Worm (Caenorhabditis elegans): ENCODE data around the gene F21C10.4.
A peak's percentile ranks its signal among the peaks of the same experiment; 100 is the strongest.

Gene F21C10.4

DNA sequence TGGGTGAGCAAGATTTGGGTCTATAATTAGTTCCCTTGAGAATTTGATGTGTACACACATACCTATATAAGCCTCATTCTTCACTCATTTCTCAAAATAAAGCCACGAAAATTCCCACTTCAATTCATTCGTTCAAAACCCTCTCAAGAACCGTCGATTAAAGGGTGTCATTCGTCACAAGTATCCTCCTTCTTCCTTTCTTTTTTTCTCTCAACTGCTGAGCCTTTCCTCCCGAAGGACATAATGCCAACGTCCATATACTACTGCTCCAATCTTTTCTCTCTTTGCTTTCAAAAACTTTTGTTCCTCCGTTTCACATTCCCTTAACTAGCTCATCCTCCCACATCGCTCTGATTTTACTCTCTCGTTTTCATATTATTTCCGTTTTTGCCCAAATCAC is 34.2 kb upstream of the F21C10.4 start, which contains the start of gene T27E4.1:
Gene T27E4.1, plus strand, starts transcription at position 137 of the 400 bp plus-strand sequence.
- TF ChIP-seq mml-1 (tag; optimal IDR thresholded peaks at IDR 0.05), result no peak
- no peak for TF ChIP-seq ZK546.5 (tag; optimal IDR thresholded peaks at IDR 0.05)
- no peak for TF ChIP-seq pqm-1 (tag; optimal IDR thresholded peaks at IDR 0.05)
- no peak for TF ChIP-seq ceh-9 (tag; optimal IDR thresholded peaks at IDR 0.05)
- no peak for TF ChIP-seq egl-5 (tag; optimal IDR thresholded peaks at IDR 0.05)
- no peak for TF ChIP-seq hmg-11 (tag; optimal IDR thresholded peaks at IDR 0.05)
- TF ChIP-seq nhr-11 (tag; optimal IDR thresholded peaks at IDR 0.05), result no peak
- peak; percentile 44 for TF ChIP-seq lin-39 (tag; optimal IDR thresholded peaks at IDR 0.05)
- no peak for TF ChIP-seq skn-1 (tag; optimal IDR thresholded peaks at IDR 0.05)

DNA sequence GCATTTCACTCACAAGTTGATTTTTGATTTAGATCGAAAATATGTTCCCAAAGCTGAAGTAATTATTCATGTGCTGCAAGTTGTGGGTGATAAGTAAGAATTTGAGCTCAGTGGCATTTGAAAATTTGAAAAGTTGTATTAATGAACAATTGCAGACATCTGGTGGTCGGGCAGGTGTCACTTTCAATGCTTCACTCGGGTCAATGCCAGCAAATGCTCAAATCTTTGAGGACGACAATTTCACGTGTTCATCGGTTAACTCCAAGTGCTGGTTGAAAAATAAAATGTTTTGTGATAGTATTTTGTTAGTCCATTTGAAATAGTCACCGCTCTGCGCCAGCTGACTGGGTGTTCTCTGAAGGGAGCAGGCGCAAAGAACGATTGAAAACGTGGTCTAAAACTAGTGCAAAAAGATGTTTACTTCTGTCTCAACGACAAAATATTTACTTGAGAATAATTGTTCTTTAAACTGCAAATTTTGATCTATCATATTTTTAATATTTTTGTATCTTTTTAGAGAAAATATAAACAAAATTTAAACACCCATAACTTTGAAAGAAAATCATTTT is 32.3 kb upstream of the F21C10.4 start:
- TF ChIP-seq lsy-12 (tag; optimal IDR thresholded peaks at IDR 0.05), result peak; percentile 15
- TF ChIP-seq pqm-1 (tag; optimal IDR thresholded peaks at IDR 0.05), result peak; percentile 82
- TF ChIP-seq egl-5 (tag; optimal IDR thresholded peaks at IDR 0.05), result peak; percentile 43
- no peak for TF ChIP-seq mml-1 (tag; optimal IDR thresholded peaks at IDR 0.05)
- no peak for TF ChIP-seq nhr-23 (tag; optimal IDR thresholded peaks at IDR 0.05)
- TF ChIP-seq pha-4 (tag; optimal IDR thresholded peaks at IDR 0.05), result peak; percentile 96
- TF ChIP-seq mdl-1 (tag; optimal IDR thresholded peaks at IDR 0.05), result peak; percentile 3
- peak; percentile 76 for TF ChIP-seq lin-39 (tag; optimal IDR thresholded peaks at IDR 0.05)
- no peak for TF ChIP-seq zag-1 (tag; optimal IDR thresholded peaks at IDR 0.05)
- no peak for TF ChIP-seq ceh-9 (tag; optimal IDR thresholded peaks at IDR 0.05)
- peak; percentile 76 for TF ChIP-seq elt-2 (tag; optimal IDR thresholded peaks at IDR 0.05)
- peak; percentile 14 for TF ChIP-seq nfya-1 (tag; optimal IDR thresholded peaks at IDR 0.05; ENCODE audit: insufficient read depth)
- TF ChIP-seq jun-1 (tag; optimal IDR thresholded peaks at IDR 0.05), result peak; percentile 63
- TF ChIP-seq ZK546.5 (tag; optimal IDR thresholded peaks at IDR 0.05), result no peak

DNA sequence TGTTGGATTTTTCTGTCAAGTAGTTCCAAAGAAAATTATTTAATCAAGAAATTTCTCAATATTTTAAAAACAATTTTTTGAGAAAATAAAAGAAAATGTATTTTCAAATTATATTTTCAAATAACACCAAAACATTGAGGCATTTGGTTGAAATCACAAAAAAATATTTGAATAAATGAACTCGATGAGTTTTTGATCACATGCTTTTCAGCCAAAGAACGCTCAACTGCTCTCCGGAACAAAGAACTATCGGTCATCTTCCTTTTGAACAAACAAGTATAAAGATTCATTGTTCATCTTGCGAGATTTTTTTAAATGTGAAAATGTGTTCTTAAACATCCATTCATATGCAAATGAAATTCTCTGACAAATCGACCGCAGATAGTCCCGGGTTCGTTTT is 31.4 kb upstream of the F21C10.4 start:
- TF ChIP-seq pqm-1 (tag; optimal IDR thresholded peaks at IDR 0.05) (peak; percentile 61), nhr-77 (tag; optimal IDR thresholded peaks at IDR 0.05) (no peak), mdl-1 (tag; optimal IDR thresholded peaks at IDR 0.05) (no peak), elt-3 (tag; optimal IDR thresholded peaks at IDR 0.05) (no peak), fkh-2 (tag; optimal IDR thresholded peaks at IDR 0.05) (no peak), nhr-25 (tag; optimal IDR thresholded peaks at IDR 0.05) (no peak), ceh-9 (tag; optimal IDR thresholded peaks at IDR 0.05) (no peak), unc-62 (GFP tag; optimal IDR thresholded peaks at IDR 0.05) (no peak), nhr-237 (tag; optimal IDR thresholded peaks at IDR 0.05) (no peak), ztf-4 (tag; optimal IDR thresholded peaks at IDR 0.05) (no peak), lin-15B (tag; optimal IDR thresholded peaks at IDR 0.05) (no peak), fkh-10 (GFP tag; optimal IDR thresholded peaks at IDR 0.05) (peak; percentile 41), nhr-28 (tag; optimal IDR thresholded peaks at IDR 0.05) (no peak), nhr-11 (tag; optimal IDR thresholded peaks at IDR 0.05) (no peak), unc-39 (tag; optimal IDR thresholded peaks at IDR 0.05) (no peak), ama-1 (optimal IDR thresholded peaks at IDR 0.05) (no peak), pha-4 (tag; optimal IDR thresholded peaks at IDR 0.05) (peak; percentile 50), sea-2 (GFP tag; optimal IDR thresholded peaks at IDR 0.05) (no peak), ceh-82 (tag; optimal IDR thresholded peaks at IDR 0.05) (no peak), ZK546.5 (tag; optimal IDR thresholded peaks at IDR 0.05) (no peak)

DNA sequence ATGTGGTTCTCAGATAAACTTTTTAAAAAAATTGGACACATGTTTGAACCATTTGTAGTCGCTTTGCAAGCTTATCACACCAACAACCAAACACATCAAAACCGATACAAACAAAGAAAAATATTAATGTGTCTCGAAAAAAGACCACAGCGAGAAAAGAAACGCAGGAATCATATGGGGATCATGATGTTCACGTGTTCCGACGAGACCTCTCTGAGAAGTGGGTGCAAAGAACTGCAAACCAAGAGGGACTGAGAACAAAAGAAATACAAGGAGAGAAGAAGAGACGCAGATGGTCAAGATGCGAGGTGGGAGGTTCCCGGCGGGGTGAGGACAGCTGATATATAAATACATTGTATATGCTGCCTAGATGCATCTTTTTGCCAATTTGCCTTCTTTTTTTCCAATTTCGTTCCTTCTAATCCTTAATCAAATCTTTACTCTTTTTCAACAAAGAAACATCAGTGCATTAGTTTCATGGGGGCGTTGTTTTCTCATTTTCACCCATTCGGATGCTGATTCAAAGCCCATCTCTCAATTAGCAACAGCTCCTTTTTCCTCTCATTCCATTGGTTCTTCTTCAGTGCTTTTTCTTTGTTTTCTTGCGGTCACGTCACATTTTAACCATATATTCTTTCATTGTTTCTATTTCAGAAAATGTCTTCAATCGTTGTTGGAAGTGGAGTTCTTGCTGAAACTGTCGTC is 30.7 kb upstream of the F21C10.4 start, which contains the start of gene F21C10.10:
Gene F21C10.10, plus strand, starts transcription at position 655 of the 705 bp plus-strand sequence.
- TF ChIP-seq sea-2 (GFP tag; optimal IDR thresholded peaks at IDR 0.05) (no peak), nhr-77 (tag; optimal IDR thresholded peaks at IDR 0.05) (peak; percentile 23), snpc-4 (tag; optimal IDR thresholded peaks at IDR 0.05) (peak; percentile 55), ceh-28 (tag; optimal IDR thresholded peaks at IDR 0.05) (peak; percentile 80), nhr-43 (tag; optimal IDR thresholded peaks at IDR 0.05; ENCODE audit: poor library complexity, severe bottlenecking) (peak; percentile 98), ZK546.5 (tag; optimal IDR thresholded peaks at IDR 0.05) (no peak), fkh-10 (GFP tag; optimal IDR thresholded peaks at IDR 0.05) (no peak), aly-2 (tag; optimal IDR thresholded peaks at IDR 0.05) (no peak), elt-2 (tag; optimal IDR thresholded peaks at IDR 0.05) (peak; percentile 93), ztf-4 (tag; optimal IDR thresholded peaks at IDR 0.05) (peak; percentile 65), fkh-2 (tag; optimal IDR thresholded peaks at IDR 0.05) (no peak), nhr-67 (tag; optimal IDR thresholded peaks at IDR 0.05) (no peak), ama-1 (optimal IDR thresholded peaks at IDR 0.05) (no peak), ceh-82 (tag; optimal IDR thresholded peaks at IDR 0.05) (no peak), nfya-1 (tag; optimal IDR thresholded peaks at IDR 0.05; ENCODE audit: insufficient read depth) (peak; percentile 85), elt-1 (tag; optimal IDR thresholded peaks at IDR 0.05) (no peak), hmg-11 (tag; optimal IDR thresholded peaks at IDR 0.05) (peak; percentile 62), skn-1 (tag; optimal IDR thresholded peaks at IDR 0.05) (peak; percentile 6), unc-39 (tag; optimal IDR thresholded peaks at IDR 0.05) (no peak), R02D3.7 (tag; optimal IDR thresholded peaks at IDR 0.05) (peak; percentile 19), ceh-9 (tag; optimal IDR thresholded peaks at IDR 0.05) (no peak), mdl-1 (tag; optimal IDR thresholded peaks at IDR 0.05) (peak; percentile 89), nhr-23 (tag; optimal IDR thresholded peaks at IDR 0.05) (peak; percentile 95), egl-5 (tag; optimal IDR thresholded peaks at IDR 0.05) (peak; percentile 84), nhr-76 (tag; optimal IDR thresholded peaks at IDR 0.05) (peak; percentile 92), nhr-237 (tag; optimal IDR thresholded peaks at IDR 0.05) (no peak), tbx-2 (tag; optimal IDR thresholded peaks at IDR 0.05) (peak; percentile 57), lsy-12 (tag; optimal IDR thresholded peaks at IDR 0.05) (peak; percentile 41), nhr-12 (tag; optimal IDR thresholded peaks at IDR 0.05) (no peak), nhr-28 (tag; optimal IDR thresholded peaks at IDR 0.05) (no peak), egl-27 (tag; optimal IDR thresholded peaks at IDR 0.05) (peak; percentile 54)
